Fruit fly (Drosophila melanogaster) whole organism, adult: ENCODE data around the gene mRpL11.

ENCODE experiments used
- CG14711 ChIP-seq: fragments of 200-800 bp; sonication (Bioruptor generic); optimal IDR thresholded peaks from 2 replicates; lab custom pipeline; 2018; ENCODE audit warnings: missing biosample characterization, mild to moderate bottlenecking, missing genetic modification characterization, moderate library complexity
- CG5204 ChIP-seq: fragments of 200-800 bp; sonication (Bioruptor generic); optimal IDR thresholded peaks from 2 replicates; lab custom pipeline; 2016; ENCODE audit warnings: missing biosample characterization, missing genetic modification characterization
- cic ChIP-seq: fragments of 200-800 bp; sonication (Bioruptor generic); optimal IDR thresholded peaks from 2 replicates; lab custom pipeline; 2017; ENCODE audit warnings: missing biosample characterization, mild to moderate bottlenecking, missing genetic modification characterization, moderate library complexity
- kay ChIP-seq: fragments of 200-800 bp; sonication (Bioruptor generic); peaks from one replicate; lab custom pipeline; 2016; ENCODE audit warnings: missing biosample characterization, missing genetic modification characterization, borderline replicate concordance

dm6 chr3R:14479623-14480194 is 31.9 kb upstream of the mRpL11 start:
- TF ChIP-seq CG5204 (no peak), cic (GFP tag; lab: Kevin White, UChicago) (no peak), kay (GFP tag; lab: Kevin White, UChicago) (no peak), CG14711 (tag; lab: Kevin White, UChicago) (no peak)
